Worm (Caenorhabditis elegans) whole organism, mixed stage, embryonic: ENCODE measurements around the gene sra-10.

Experiments used
- blmp-1 ChIP-seq: fragments of 150-350 bp; optimal IDR thresholded peaks from 2 replicates; lab custom pipeline; 2014; ENCODE audit warnings: missing biosample characterization, missing genetic modification characterization
- ces-1 ChIP-seq: fragments of 150-350 bp; optimal IDR thresholded peaks from 2 replicates; lab custom pipeline; 2014; ENCODE audit warnings: missing biosample characterization, missing genetic modification reagents, missing genetic modification characterization
- drap-1 ChIP-seq: fragments of 200-800 bp; sonication (Bioruptor generic); optimal IDR thresholded peaks from 3 replicates; lab custom pipeline; 2018; ENCODE audit warnings: mild to moderate bottlenecking, missing genetic modification characterization, missing compliant biosample characterization
- flh-1 ChIP-seq: fragments of 200-800 bp; sonication (Bioruptor generic); optimal IDR thresholded peaks from 2 replicates; lab custom pipeline; 2018; ENCODE audit warnings: mild to moderate bottlenecking, missing genetic modification characterization, moderate library complexity, missing compliant biosample characterization
- lsy-2 ChIP-seq: fragments of 150-350 bp; optimal IDR thresholded peaks from 2 replicates; lab custom pipeline; 2014; ENCODE audit warnings: missing biosample characterization, missing genetic modification characterization
- nhr-12 ChIP-seq: fragments of 150-350 bp; optimal IDR thresholded peaks from 2 replicates; lab custom pipeline; 2014; ENCODE audit warnings: missing biosample characterization, missing genetic modification characterization
- nhr-237 ChIP-seq: fragments of 150-350 bp; optimal IDR thresholded peaks from 2 replicates; lab custom pipeline; 2014; ENCODE audit warnings: missing biosample characterization, missing genetic modification characterization
- nhr-28 ChIP-seq: fragments of 150-350 bp; optimal IDR thresholded peaks from 2 replicates; lab custom pipeline; 2014; ENCODE audit warnings: missing biosample characterization, missing genetic modification characterization
- nhr-76 ChIP-seq: sonication (generic microtip); optimal IDR thresholded peaks from 2 replicates; lab custom pipeline; 2017; ENCODE audit warnings: missing biosample characterization, missing genetic modification characterization
- pha-4 ChIP-seq: fragments of 150-350 bp; optimal IDR thresholded peaks from 2 replicates; lab custom pipeline; 2018; ENCODE audit warnings: missing biosample characterization, missing genetic modification reagents, missing genetic modification characterization
- unc-62 ChIP-seq: fragments of 150-350 bp; optimal IDR thresholded peaks from 2 replicates; lab custom pipeline; 2014; ENCODE audit warnings: missing biosample characterization, missing genetic modification reagents, missing genetic modification characterization
- ztf-11 ChIP-seq: fragments of 150-350 bp; optimal IDR thresholded peaks from 2 replicates; lab custom pipeline; 2014; ENCODE audit warnings: missing biosample characterization, missing genetic modification characterization

DNA sequence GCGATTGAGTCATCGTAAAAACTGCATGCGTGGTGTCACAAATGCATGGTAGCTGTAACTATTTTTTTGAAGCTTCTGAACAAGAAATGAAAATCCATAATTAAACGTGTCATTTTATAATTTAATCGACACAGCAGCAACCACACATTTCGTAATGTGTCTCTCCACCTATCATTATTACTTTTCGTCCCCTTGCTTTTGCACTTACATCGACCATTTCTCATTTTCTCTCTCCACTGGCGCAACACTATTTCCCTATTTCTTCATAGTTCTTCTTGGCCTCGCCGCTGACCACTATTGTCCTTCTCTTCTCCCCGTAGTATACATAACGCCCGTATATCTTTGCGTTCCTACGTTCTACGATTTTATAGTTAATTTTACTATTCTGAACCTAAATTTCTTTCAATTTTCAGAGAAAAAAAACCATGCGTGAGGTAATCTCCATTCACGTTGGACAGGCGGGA, 23.4 kb upstream of the sra-10 start, which contains the start of gene tba-4:
- TF ChIP-seq ztf-11: no peak
- TF ChIP-seq blmp-1 (tag; lab: Kevin White, UChicago): no peak
- no peak for TF ChIP-seq nhr-237 (tag; lab: Kevin White, UChicago)
- no peak for TF ChIP-seq pha-4
- TF ChIP-seq nhr-76 (tag; lab: Kevin White, UChicago): no peak
- no peak for TF ChIP-seq drap-1 (GFP tag; lab: Kevin White, UChicago)
- TF ChIP-seq nhr-28 (tag; lab: Kevin White, UChicago): no peak
- no peak for TF ChIP-seq unc-62 (GFP tag; lab: Kevin White, UChicago)
- TF ChIP-seq ces-1 (GFP tag; lab: Kevin White, UChicago): no peak
- no peak for TF ChIP-seq nhr-12 (tag; lab: Kevin White, UChicago)
- no peak for TF ChIP-seq flh-1 (GFP tag; lab: Kevin White, UChicago)
- TF ChIP-seq lsy-2 (tag; lab: Kevin White, UChicago): no peak
